Worm (Caenorhabditis elegans) whole organism, L4 larva: Measurements from ENCODE around the gene cyp-31A2.

Experiments used
- F26F4.8 ChIP-seq: fragments of 200-800 bp; sonication (Bioruptor generic); conservative IDR thresholded peaks from 2 replicates; pipeline ENCODE4 v1.3.6; 2022; ENCODE audit warnings: missing genetic modification characterization, missing compliant biosample characterization
- F44E2.7 ChIP-seq: fragments of 200-800 bp; sonication (Bioruptor generic); IDR thresholded peaks from 2 replicates; pipeline ENCODE4 v2.1.2; 2022; ENCODE audit warnings: missing genetic modification characterization, missing compliant biosample characterization
- R02D3.7 ChIP-seq: fragments of 150-350 bp; sonication (generic microtip); optimal IDR thresholded peaks from 3 replicates; lab custom pipeline; 2014; ENCODE audit warnings: missing biosample characterization, missing genetic modification characterization
- T26A8.4 ChIP-seq: fragments of 200-800 bp; sonication (Bioruptor generic); IDR thresholded peaks from 2 replicates; pipeline ENCODE4 v1.3.6; 2022; ENCODE audit warnings: missing genetic modification characterization, missing compliant biosample characterization
- Y105C5A.15 ChIP-seq: fragments of 200-800 bp; sonication (Bioruptor generic); IDR thresholded peaks from 2 replicates; pipeline ENCODE4 v1.3.6; 2022; ENCODE audit warnings: missing genetic modification characterization, missing compliant biosample characterization
- Y48G9A.11 ChIP-seq: fragments of 200-800 bp; sonication (Bioruptor generic); IDR thresholded peaks from 2 replicates; pipeline ENCODE4 v1.3.6; 2022; ENCODE audit warnings: missing genetic modification reagents, missing genetic modification characterization, missing compliant biosample characterization
- ZK337.2 ChIP-seq: fragments of 200-800 bp; sonication (Bioruptor generic); IDR thresholded peaks from 2 replicates; pipeline ENCODE4 v1.3.6; 2022; ENCODE audit warnings: missing genetic modification reagents, missing genetic modification characterization, missing compliant biosample characterization
- aha-1 ChIP-seq: fragments of 150-350 bp; peaks from one replicate; lab custom pipeline; 2014; ENCODE audit warnings: missing biosample characterization, missing genetic modification characterization
- ama-1 ChIP-seq: fragments of 150-350 bp; optimal IDR thresholded peaks from 2 replicates; lab custom pipeline; 2014; ENCODE audit warnings: inconsistent platforms, mixed read lengths
- ceh-20 ChIP-seq: fragments of 200-800 bp; sonication (Bioruptor generic); IDR thresholded peaks from 2 replicates; pipeline ENCODE4 v1.3.6; 2022; ENCODE audit warnings: missing genetic modification reagents, missing genetic modification characterization, missing compliant biosample characterization
- ceh-32 ChIP-seq: sonication (generic microtip); optimal IDR thresholded peaks from 2 replicates; lab custom pipeline; 2016; ENCODE audit warnings: mild to moderate bottlenecking, missing genetic modification characterization, missing compliant biosample characterization; ENCODE audit not compliant: poor library complexity
- daf-16 ChIP-seq, 3 experiments: sonication (generic microtip); optimal IDR thresholded peaks; 2 replicates each; lab custom pipeline; 2016 to 2017; ENCODE audit warnings: missing genetic modification characterization in 3 of 3, missing genetic modification reagents in 3 of 3, mild to moderate bottlenecking in 2 of 3, missing compliant biosample characterization in 2 of 3, missing biosample characterization in 1 of 3, moderate library complexity in 1 of 3
- dmd-6 ChIP-seq: fragments of 200-800 bp; sonication (Bioruptor generic); IDR thresholded peaks from 2 replicates; pipeline ENCODE4 v1.3.6; 2022; ENCODE audit warnings: missing genetic modification reagents, missing genetic modification characterization, missing compliant biosample characterization
- dmd-8 ChIP-seq: fragments of 200-800 bp; sonication (Bioruptor generic); IDR thresholded peaks from 2 replicates; pipeline ENCODE4 v1.3.6; 2022; ENCODE audit warnings: missing genetic modification characterization, missing compliant biosample characterization
- dmd-9 ChIP-seq: fragments of 200-800 bp; sonication (Bioruptor generic); IDR thresholded peaks from 2 replicates; pipeline ENCODE4 v1.3.6; 2022; ENCODE audit warnings: missing genetic modification reagents, missing genetic modification characterization, missing compliant biosample characterization
- duxl-1 ChIP-seq: sonication (generic microtip); optimal IDR thresholded peaks from 2 replicates; lab custom pipeline; 2016; ENCODE audit warnings: mild to moderate bottlenecking, missing genetic modification characterization, moderate library complexity, missing compliant biosample characterization; ENCODE audit not compliant: poor library complexity
- dve-1 ChIP-seq: sonication (generic microtip); optimal IDR thresholded peaks from 2 replicates; lab custom pipeline; 2017; ENCODE audit warnings: antibody characterized with exemption, mild to moderate bottlenecking, missing genetic modification characterization, missing compliant biosample characterization; ENCODE audit not compliant: insufficient read depth
- fkh-10 ChIP-seq: fragments of 150-350 bp; optimal IDR thresholded peaks from 2 replicates; lab custom pipeline; 2014; ENCODE audit warnings: missing biosample characterization, missing genetic modification reagents, missing genetic modification characterization
- fos-1 ChIP-seq: fragments of 150-350 bp; optimal IDR thresholded peaks from 2 replicates; lab custom pipeline; 2014; ENCODE audit warnings: missing biosample characterization, missing genetic modification characterization
- gei-8 ChIP-seq: fragments of 200-800 bp; sonication (Bioruptor generic); optimal IDR thresholded peaks from 2 replicates; lab custom pipeline; 2018; ENCODE audit warnings: mild to moderate bottlenecking, missing genetic modification characterization, missing compliant biosample characterization
- hmg-1.1 ChIP-seq: fragments of 200-800 bp; sonication (Bioruptor generic); IDR thresholded peaks from 2 replicates; pipeline ENCODE4 v1.3.6; 2022; ENCODE audit warnings: missing genetic modification reagents, missing genetic modification characterization, missing compliant biosample characterization
- lin-13 ChIP-seq: fragments of 150-350 bp; optimal IDR thresholded peaks from 2 replicates; lab custom pipeline; 2014; ENCODE audit warnings: missing biosample characterization, missing genetic modification reagents, missing genetic modification characterization
- lin-38 ChIP-seq: fragments of 200-800 bp; sonication (Bioruptor generic); IDR thresholded peaks from 2 replicates; pipeline ENCODE4 v1.3.6; 2022; ENCODE audit warnings: missing genetic modification reagents, missing genetic modification characterization, missing compliant biosample characterization
- lin-39 ChIP-seq: fragments of 150-350 bp; optimal IDR thresholded peaks from 2 replicates; lab custom pipeline; 2014; ENCODE audit warnings: missing biosample characterization, missing genetic modification reagents, missing genetic modification characterization
- lir-3 ChIP-seq: sonication (generic microtip); optimal IDR thresholded peaks from 2 replicates; lab custom pipeline; 2016; ENCODE audit warnings: mild to moderate bottlenecking, missing genetic modification characterization, missing compliant biosample characterization
- lsy-2 ChIP-seq, 2 experiments: fragments of 150-350 bp in 1 of 2; sonication (generic microtip) in 1 of 2; optimal IDR thresholded peaks; 2 replicates each; lab custom pipeline; 2014 to 2017; ENCODE audit warnings: missing biosample characterization in 2 of 2, missing genetic modification characterization in 2 of 2
- mdt-29 ChIP-seq: fragments of 200-800 bp; sonication (Bioruptor generic); IDR thresholded peaks from 2 replicates; pipeline ENCODE4 v1.3.6; 2022; ENCODE audit warnings: missing genetic modification reagents, missing genetic modification characterization, missing compliant biosample characterization
- mxl-2 ChIP-seq: fragments of 200-800 bp; sonication (Bioruptor generic); conservative IDR thresholded peaks from 2 replicates; pipeline ENCODE4 v1.3.6; 2022; ENCODE audit warnings: missing genetic modification reagents, missing genetic modification characterization, missing compliant biosample characterization
- nhr-10 ChIP-seq: fragments of 150-350 bp; optimal IDR thresholded peaks from 2 replicates; lab custom pipeline; 2014; ENCODE audit warnings: missing biosample characterization, missing genetic modification characterization
- nhr-102 ChIP-seq: sonication (generic microtip); optimal IDR thresholded peaks from 2 replicates; lab custom pipeline; 2016; ENCODE audit warnings: mild to moderate bottlenecking, missing genetic modification characterization, moderate library complexity, missing compliant biosample characterization
- nhr-28 ChIP-seq: fragments of 150-350 bp; optimal IDR thresholded peaks from 2 replicates; lab custom pipeline; 2014; ENCODE audit warnings: missing biosample characterization, missing genetic modification characterization
- nhr-41 ChIP-seq: fragments of 200-800 bp; sonication (Bioruptor generic); IDR thresholded peaks from 2 replicates; pipeline ENCODE4 v1.3.6; 2022; ENCODE audit warnings: missing genetic modification reagents, missing genetic modification characterization, missing compliant biosample characterization
- nhr-48 ChIP-seq: sonication (generic microtip); optimal IDR thresholded peaks from 2 replicates; lab custom pipeline; 2016; ENCODE audit warnings: mild to moderate bottlenecking, missing genetic modification characterization, missing compliant biosample characterization
- nhr-76 ChIP-seq: fragments of 150-350 bp; optimal IDR thresholded peaks from 2 replicates; lab custom pipeline; 2014; ENCODE audit warnings: missing biosample characterization, missing genetic modification characterization
- pha-4 ChIP-seq, 2 experiments: fragments of 150-350 bp in 1 of 2; fragments of 200-800 bp in 1 of 2; sonication (Bioruptor generic) in 1 of 2; IDR thresholded peaks in 1 of 2; optimal IDR thresholded peaks in 1 of 2; 2 replicates each; pipeline versions ENCODE4 v1.3.6 to Lab custom; 2014 to 2022; ENCODE audit warnings: missing genetic modification characterization in 2 of 2, missing genetic modification reagents in 2 of 2, missing biosample characterization in 1 of 2, missing compliant biosample characterization in 1 of 2
- php-3 ChIP-seq: fragments of 200-800 bp; sonication (Bioruptor generic); IDR thresholded peaks from 2 replicates; pipeline ENCODE4 v1.3.6; 2022; ENCODE audit warnings: missing genetic modification reagents, missing genetic modification characterization, missing compliant biosample characterization
- pqm-1 ChIP-seq: sonication (generic microtip); optimal IDR thresholded peaks from 2 replicates; lab custom pipeline; 2017; ENCODE audit warnings: missing biosample characterization, missing genetic modification characterization
- sdz-12 ChIP-seq: fragments of 200-800 bp; sonication (Bioruptor generic); optimal IDR thresholded peaks from 2 replicates; lab custom pipeline; 2018; ENCODE audit warnings: mild to moderate bottlenecking, missing genetic modification characterization, missing compliant biosample characterization
- spr-3 ChIP-seq: fragments of 200-800 bp; sonication (Bioruptor generic); optimal IDR thresholded peaks from 2 replicates; lab custom pipeline; 2018; ENCODE audit warnings: mild to moderate bottlenecking, missing genetic modification characterization, missing compliant biosample characterization
- tra-1 ChIP-seq: fragments of 200-800 bp; sonication (Bioruptor generic); IDR thresholded peaks from 2 replicates; pipeline ENCODE4 v1.3.6; 2022; ENCODE audit warnings: missing genetic modification reagents, missing genetic modification characterization, missing compliant biosample characterization
- unc-130 ChIP-seq: sonication (generic microtip); optimal IDR thresholded peaks from 2 replicates; lab custom pipeline; 2016; ENCODE audit warnings: missing genetic modification reagents, missing genetic modification characterization, missing compliant biosample characterization
- zip-2 ChIP-seq: fragments of 150-350 bp; optimal IDR thresholded peaks from 2 replicates; lab custom pipeline; 2014; ENCODE audit warnings: missing biosample characterization, missing genetic modification characterization

The cyp-31A2 gene

DNA sequence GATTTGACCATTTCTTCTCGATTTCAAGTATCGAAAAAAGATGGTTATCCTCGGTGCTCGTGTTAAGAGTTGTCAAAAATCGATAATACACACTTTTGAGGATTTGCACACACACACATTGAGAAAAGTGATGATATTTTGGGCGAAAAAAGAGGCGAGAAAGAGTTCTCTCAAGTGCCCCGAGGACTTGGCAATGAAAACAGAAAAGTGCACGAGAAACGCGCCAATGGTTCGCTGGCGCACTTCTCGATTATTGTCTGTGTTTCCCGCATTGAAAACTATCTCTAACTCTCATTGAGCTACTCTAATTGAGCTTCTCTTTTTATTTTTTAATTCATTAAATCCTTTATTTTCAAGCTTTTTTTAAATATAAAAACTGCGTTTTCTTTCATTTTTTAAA, 29.9 kb downstream of the cyp-31A2 start (continued):
- TF ChIP-seq zip-2 (tag; lab: Kevin White, UChicago) (no peak), dmd-9 (no peak)

DNA sequence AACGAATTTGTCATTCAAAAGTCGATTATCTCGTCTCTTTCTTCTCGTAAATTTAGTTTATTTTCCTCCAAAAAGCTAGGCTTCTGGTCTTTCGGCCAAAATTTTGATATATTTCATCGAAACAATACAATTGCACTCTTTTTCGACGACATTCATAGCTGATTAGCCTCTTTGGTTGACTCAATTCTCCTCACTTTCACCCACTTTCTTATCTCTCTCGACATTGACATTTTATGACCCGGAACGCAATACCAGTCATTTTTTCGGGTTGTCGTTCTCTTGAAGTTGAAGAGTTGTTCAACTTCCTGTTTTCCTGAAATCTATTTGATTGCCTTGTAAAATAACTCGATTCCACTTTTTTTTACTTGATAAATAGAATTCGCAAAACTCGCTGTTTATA, 30.8 kb downstream of the cyp-31A2 start:
- no peak for TF ChIP-seq ceh-20 (GFP tag; lab: Robert Waterston, UW)
- TF ChIP-seq aha-1 (tag; lab: Kevin White, UChicago): peak; percentile 21
- TF ChIP-seq ama-1 (lab: Kevin White, UChicago): no peak
- TF ChIP-seq pqm-1 (tag; lab: Kevin White, UChicago): peak; percentile 71
- TF ChIP-seq fkh-10 (GFP tag; lab: Kevin White, UChicago): no peak
- no peak for TF ChIP-seq nhr-41 (GFP tag; lab: Robert Waterston, UW)
- TF ChIP-seq F44E2.7 (GFP tag; lab: Robert Waterston, UW): no peak
- no peak for TF ChIP-seq dmd-8 (GFP tag; lab: Robert Waterston, UW)
- TF ChIP-seq dmd-9: no peak
- TF ChIP-seq dve-1 (tag; lab: Kevin White, UChicago): peak; percentile 62
- no peak for TF ChIP-seq T26A8.4 (GFP tag; lab: Robert Waterston, UW)
- TF ChIP-seq nhr-48 (tag; lab: Kevin White, UChicago): no peak
- TF ChIP-seq php-3 (GFP tag; lab: Robert Waterston, UW): 0 out of 2 replicates have a peak, but pooled peaks have one; percentile 33
- TF ChIP-seq F26F4.8 (GFP tag; lab: Robert Waterston, UW): no peak
- TF ChIP-seq ZK337.2 (GFP tag; lab: Robert Waterston, UW): no peak
- TF ChIP-seq hmg-1.1 (GFP tag; lab: Robert Waterston, UW): no peak
- no peak for TF ChIP-seq daf-16 (GFP tag; optimal IDR thresholded peaks at IDR 0.05; lab: Kevin White, UChicago)
- peak; percentile 61 for TF ChIP-seq daf-16 (tag; optimal IDR thresholded peaks at IDR 0.05; lab: Kevin White, UChicago)
- no peak for TF ChIP-seq fos-1
- TF ChIP-seq lin-38 (GFP tag; lab: Robert Waterston, UW): no peak
- TF ChIP-seq mdt-29 (GFP tag; lab: Robert Waterston, UW): no peak
- TF ChIP-seq dmd-6 (GFP tag; lab: Robert Waterston, UW): peak; percentile 50; the same call in 1 of the 2 replicates
- no peak for TF ChIP-seq lin-13 (GFP tag; lab: Kevin White, UChicago)
- no peak for TF ChIP-seq Y48G9A.11 (GFP tag; lab: Robert Waterston, UW)
- TF ChIP-seq pha-4 (GFP tag; IDR thresholded peaks at IDR 0.05; lab: Robert Waterston, UW): no peak
- TF ChIP-seq pha-4 (tag; optimal IDR thresholded peaks at IDR 0.05; lab: Kevin White, UChicago): no peak
- TF ChIP-seq tra-1 (GFP tag; lab: Robert Waterston, UW): no peak
- TF ChIP-seq R02D3.7: no peak
- TF ChIP-seq nhr-76: no peak
- TF ChIP-seq sdz-12: no peak
- peak; percentile 31 for TF ChIP-seq nhr-28 (tag; lab: Kevin White, UChicago)
- TF ChIP-seq mxl-2 (GFP tag; lab: Robert Waterston, UW): no peak
- TF ChIP-seq nhr-102: no peak
- no peak for TF ChIP-seq ceh-32
- no peak for TF ChIP-seq spr-3

DNA sequence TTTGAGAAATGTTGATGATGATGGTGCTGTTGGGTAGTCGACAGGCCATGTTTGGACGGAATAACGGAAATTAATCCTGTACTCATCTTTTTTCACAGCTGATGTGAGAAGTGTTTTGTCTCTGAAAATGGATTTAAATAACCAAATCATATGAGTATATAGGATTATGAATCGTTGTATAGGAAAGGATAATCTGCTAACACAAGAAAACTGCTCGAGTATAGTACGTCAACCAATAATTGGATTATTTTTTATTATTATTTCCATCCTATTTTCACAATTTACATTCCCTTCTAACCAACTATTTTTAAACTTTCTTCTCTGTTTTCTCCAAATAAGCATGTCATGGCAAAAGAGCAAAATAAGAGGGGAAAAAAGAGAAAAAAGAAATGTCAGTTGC, 32.0 kb downstream of the cyp-31A2 start:
- no peak for TF ChIP-seq lin-39 (tag; lab: Kevin White, UChicago)
- no peak for TF ChIP-seq lsy-2 (tag; optimal IDR thresholded peaks at IDR 0.05; lab: Kevin White, UChicago)
- no peak for TF ChIP-seq fos-1
- no peak for TF ChIP-seq nhr-102
- TF ChIP-seq lir-3: no peak
- TF ChIP-seq duxl-1: no peak
- TF ChIP-seq nhr-10 (tag; lab: Kevin White, UChicago): no peak
- no peak for TF ChIP-seq unc-130
- no peak for TF ChIP-seq nhr-76
- no peak for TF ChIP-seq Y105C5A.15 (GFP tag; lab: Robert Waterston, UW)
- TF ChIP-seq gei-8 (GFP tag; lab: Kevin White, UChicago): no peak
